Worm (Caenorhabditis elegans): ENCODE measurements around the gene noca-2.

DNA sequence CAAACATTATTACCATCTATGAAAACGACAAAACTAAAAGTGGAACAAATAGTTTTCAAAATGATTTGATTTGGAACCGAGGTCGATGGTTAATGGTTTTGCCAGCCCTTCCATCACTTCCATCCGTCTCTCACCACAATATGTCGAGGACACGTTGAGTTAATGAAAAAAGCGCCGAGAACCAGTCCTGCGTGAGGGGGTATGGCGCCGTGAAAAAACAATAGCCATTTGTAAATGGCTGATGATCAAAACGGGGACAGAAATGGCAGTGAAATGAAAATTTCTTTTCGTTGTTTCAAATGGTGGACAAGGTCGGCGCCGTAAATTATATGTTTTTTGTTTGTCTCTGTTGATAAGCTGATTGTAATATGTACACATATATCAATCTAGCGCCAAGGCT is 53.1 kb downstream of the noca-2 start:
- TF ChIP-seq aly-2 (tag; optimal IDR thresholded peaks at IDR 0.05) (no peak), lin-13 (GFP tag; optimal IDR thresholded peaks at IDR 0.05) (no peak), lsy-2 (tag; optimal IDR thresholded peaks at IDR 0.05) (no peak), blmp-1 (tag; optimal IDR thresholded peaks at IDR 0.05; ENCODE audit: insufficient read depth) (no peak)

Data from whole organism, L2 larva.